Worm (Caenorhabditis elegans) whole organism, L1 larva: ENCODE results near the gene F19F10.11.

Experiments used
- C34B4.2 ChIP-seq: sonication (generic microtip); optimal IDR thresholded peaks from 2 replicates; lab custom pipeline; 2017; ENCODE audit warnings: mild to moderate bottlenecking, missing genetic modification characterization, missing compliant biosample characterization
- F16B12.6 ChIP-seq: fragments of 150-350 bp; optimal IDR thresholded peaks from 2 replicates; lab custom pipeline; 2014; ENCODE audit warnings: missing biosample characterization, missing genetic modification characterization
- Y116A8C.19 ChIP-seq: sonication (generic microtip); optimal IDR thresholded peaks from 2 replicates; lab custom pipeline; 2016; ENCODE audit warnings: missing compliant biosample characterization, missing genetic modification characterization, borderline replicate concordance
- aha-1 ChIP-seq: fragments of 150-350 bp; optimal IDR thresholded peaks from 2 replicates; lab custom pipeline; 2014; ENCODE audit warnings: missing biosample characterization, missing genetic modification characterization
- aly-2 ChIP-seq: fragments of 150-350 bp; optimal IDR thresholded peaks from 2 replicates; lab custom pipeline; 2014; ENCODE audit warnings: missing biosample characterization, missing genetic modification characterization
- ama-1 ChIP-seq: fragments of 150-350 bp; optimal IDR thresholded peaks from 2 replicates; lab custom pipeline; 2014
- blmp-1 ChIP-seq: fragments of 150-350 bp; optimal IDR thresholded peaks from 2 replicates; lab custom pipeline; 2014; ENCODE audit warnings: missing biosample characterization, missing genetic modification characterization
- ceh-8 ChIP-seq: fragments of 200-800 bp; sonication (Bioruptor generic); optimal IDR thresholded peaks from 2 replicates; lab custom pipeline; 2018; ENCODE audit warnings: mild to moderate bottlenecking, missing genetic modification characterization, moderate library complexity, missing compliant biosample characterization
- ceh-90 ChIP-seq: sonication (generic microtip); optimal IDR thresholded peaks from 2 replicates; lab custom pipeline; 2016; ENCODE audit warnings: missing genetic modification characterization, missing compliant biosample characterization
- dpl-1 ChIP-seq, 3 experiments: fragments of 150-350 bp in 2 of 3; sonication (generic microtip) in 1 of 3; optimal IDR thresholded peaks; 2 replicates each; lab custom pipeline; 2014 to 2017; ENCODE audit warnings: missing biosample characterization in 3 of 3, missing genetic modification characterization in 3 of 3, missing genetic modification reagents in 3 of 3
- dsc-1 ChIP-seq: sonication (generic microtip); optimal IDR thresholded peaks from 2 replicates; lab custom pipeline; 2016; ENCODE audit warnings: mild to moderate bottlenecking, missing genetic modification characterization, missing compliant biosample characterization
- efl-3 ChIP-seq: fragments of 200-800 bp; sonication (Bioruptor generic); optimal IDR thresholded peaks from 2 replicates; lab custom pipeline; 2018; ENCODE audit warnings: mild to moderate bottlenecking, missing genetic modification characterization, missing compliant biosample characterization
- elt-2 ChIP-seq: sonication (generic microtip); optimal IDR thresholded peaks from 2 replicates; lab custom pipeline; 2016; ENCODE audit warnings: missing genetic modification characterization, mild to moderate bottlenecking, inconsistent platforms, missing compliant biosample characterization, missing genetic modification reagents
- ets-5 ChIP-seq: fragments of 200-800 bp; sonication (Bioruptor generic); IDR thresholded peaks from 2 replicates; pipeline ENCODE4 v1.3.6; 2022; ENCODE audit warnings: missing genetic modification characterization, missing compliant biosample characterization
- fkh-4 ChIP-seq: sonication (generic microtip); optimal IDR thresholded peaks from 2 replicates; lab custom pipeline; 2016; ENCODE audit warnings: missing compliant biosample characterization, missing genetic modification characterization, borderline replicate concordance
- fos-1 ChIP-seq: fragments of 150-350 bp; optimal IDR thresholded peaks from 2 replicates; lab custom pipeline; 2014; ENCODE audit warnings: missing biosample characterization, missing genetic modification characterization
- grh-1 ChIP-seq: fragments of 200-800 bp; sonication (Bioruptor generic); IDR thresholded peaks from 2 replicates; pipeline ENCODE4 v1.3.6; 2022; ENCODE audit warnings: missing genetic modification reagents, missing genetic modification characterization, missing compliant biosample characterization
- hlh-4 ChIP-seq: sonication (generic microtip); optimal IDR thresholded peaks from 2 replicates; lab custom pipeline; 2016; ENCODE audit warnings: mild to moderate bottlenecking, missing genetic modification characterization, missing compliant biosample characterization
- hpl-2 ChIP-seq: fragments of 150-350 bp; optimal IDR thresholded peaks from 2 replicates; lab custom pipeline; 2014; ENCODE audit warnings: missing biosample characterization, missing genetic modification reagents, missing genetic modification characterization
- irx-1 ChIP-seq: sonication (generic microtip); optimal IDR thresholded peaks from 2 replicates; lab custom pipeline; 2016; ENCODE audit warnings: missing genetic modification characterization, missing compliant biosample characterization
- isw-1 ChIP-seq: fragments of 200-800 bp; sonication (Bioruptor generic); IDR thresholded peaks from 2 replicates; pipeline ENCODE4 v1.3.6; 2022; ENCODE audit warnings: missing genetic modification characterization, missing compliant biosample characterization
- jun-1 ChIP-seq: fragments of 150-350 bp; optimal IDR thresholded peaks from 2 replicates; lab custom pipeline; 2014; ENCODE audit warnings: missing biosample characterization, missing genetic modification reagents, missing genetic modification characterization
- lin-14 ChIP-seq: fragments of 200-800 bp; sonication (Bioruptor generic); optimal IDR thresholded peaks from 2 replicates; lab custom pipeline; 2018; ENCODE audit warnings: mild to moderate bottlenecking, missing genetic modification characterization, moderate library complexity, missing compliant biosample characterization
- lin-15B ChIP-seq: fragments of 150-350 bp; sonication (generic microtip); optimal IDR thresholded peaks from 3 replicates; lab custom pipeline; 2014; ENCODE audit warnings: missing biosample characterization, missing genetic modification characterization
- lin-35 ChIP-seq, 2 experiments: fragments of 150-350 bp; optimal IDR thresholded peaks; 2 replicates each; lab custom pipeline; 2014; ENCODE audit warnings: missing biosample characterization in 2 of 2, missing genetic modification characterization in 2 of 2, missing genetic modification reagents in 2 of 2
- lin-39 ChIP-seq: fragments of 150-350 bp; optimal IDR thresholded peaks from 2 replicates; lab custom pipeline; 2014; ENCODE audit warnings: missing biosample characterization, missing genetic modification reagents, missing genetic modification characterization
- lsy-2 ChIP-seq, 2 experiments: fragments of 150-350 bp; optimal IDR thresholded peaks; 2 replicates each; lab custom pipeline; 2014; ENCODE audit warnings: missing biosample characterization in 2 of 2, missing genetic modification characterization in 2 of 2
- mab-9 ChIP-seq: fragments of 200-800 bp; sonication (Bioruptor generic); IDR thresholded peaks from 2 replicates; pipeline ENCODE4 v1.3.6; 2022; ENCODE audit warnings: missing genetic modification reagents, missing genetic modification characterization, missing compliant biosample characterization
- nhr-12 ChIP-seq: sonication (generic microtip); optimal IDR thresholded peaks from 2 replicates; lab custom pipeline; 2017; ENCODE audit warnings: missing biosample characterization, missing genetic modification characterization
- nhr-19 ChIP-seq: fragments of 200-800 bp; sonication (Bioruptor generic); conservative IDR thresholded peaks from 2 replicates; pipeline ENCODE4 v1.3.6; 2022; ENCODE audit warnings: missing genetic modification characterization, missing compliant biosample characterization
- nhr-20 ChIP-seq: sonication (generic microtip); optimal IDR thresholded peaks from 2 replicates; lab custom pipeline; 2016; ENCODE audit warnings: mild to moderate bottlenecking, missing genetic modification characterization, missing compliant biosample characterization
- nhr-237 ChIP-seq: fragments of 150-350 bp; optimal IDR thresholded peaks from 2 replicates; lab custom pipeline; 2014; ENCODE audit warnings: missing biosample characterization, missing genetic modification characterization
- nhr-47 ChIP-seq: sonication (generic microtip); optimal IDR thresholded peaks from 2 replicates; lab custom pipeline; 2016; ENCODE audit warnings: mild to moderate bottlenecking, missing genetic modification characterization, moderate library complexity, missing compliant biosample characterization
- nhr-71 ChIP-seq: sonication (generic microtip); optimal IDR thresholded peaks from 2 replicates; lab custom pipeline; 2016; ENCODE audit warnings: mild to moderate bottlenecking, missing genetic modification characterization, moderate library complexity, missing compliant biosample characterization
- nhr-76 ChIP-seq: sonication (generic microtip); optimal IDR thresholded peaks from 2 replicates; lab custom pipeline; 2017; ENCODE audit warnings: missing biosample characterization, missing genetic modification characterization
- nhr-84 ChIP-seq: sonication (generic microtip); optimal IDR thresholded peaks from 2 replicates; lab custom pipeline; 2017; ENCODE audit warnings: missing biosample characterization, missing genetic modification characterization
- nhr-85 ChIP-seq: sonication (generic microtip); peaks from one replicate; lab custom pipeline; 2016; ENCODE audit warnings: missing genetic modification characterization, inconsistent platforms, missing compliant biosample characterization
- nhr-90 ChIP-seq: sonication (generic microtip); optimal IDR thresholded peaks from 2 replicates; lab custom pipeline; 2016; ENCODE audit warnings: mild to moderate bottlenecking, missing genetic modification characterization, missing compliant biosample characterization; ENCODE audit not compliant: poor library complexity
- pqm-1 ChIP-seq: sonication (generic microtip); optimal IDR thresholded peaks from 3 replicates; lab custom pipeline; 2017; ENCODE audit warnings: missing biosample characterization, missing genetic modification characterization
- skn-1 ChIP-seq: fragments of 150-350 bp; optimal IDR thresholded peaks from 2 replicates; lab custom pipeline; 2014; ENCODE audit warnings: missing biosample characterization, missing genetic modification characterization
- snpc-4 ChIP-seq: fragments of 150-350 bp; optimal IDR thresholded peaks from 2 replicates; lab custom pipeline; 2014; ENCODE audit warnings: missing biosample characterization, missing genetic modification characterization
- snu-23 ChIP-seq: sonication (generic microtip); optimal IDR thresholded peaks from 2 replicates; lab custom pipeline; 2016; ENCODE audit warnings: missing genetic modification characterization, missing compliant biosample characterization
- sox-4 ChIP-seq: sonication (generic microtip); optimal IDR thresholded peaks from 2 replicates; lab custom pipeline; 2016; ENCODE audit warnings: missing genetic modification characterization, missing compliant biosample characterization
- sptf-1 ChIP-seq: fragments of 150-350 bp; optimal IDR thresholded peaks from 2 replicates; lab custom pipeline; 2014; ENCODE audit warnings: missing biosample characterization, missing genetic modification characterization
- sup-37 ChIP-seq: fragments of 200-800 bp; sonication (Bioruptor generic); optimal IDR thresholded peaks from 2 replicates; lab custom pipeline; 2018; ENCODE audit warnings: mild to moderate bottlenecking, missing genetic modification characterization, missing compliant biosample characterization
- swsn-7 ChIP-seq: sonication (generic microtip); optimal IDR thresholded peaks from 2 replicates; lab custom pipeline; 2016; ENCODE audit warnings: missing genetic modification characterization, missing compliant biosample characterization
- tbx-2 ChIP-seq: sonication (generic microtip); optimal IDR thresholded peaks from 2 replicates; lab custom pipeline; 2016; ENCODE audit warnings: missing genetic modification characterization, missing compliant biosample characterization
- tlp-1 ChIP-seq: fragments of 150-350 bp; optimal IDR thresholded peaks from 2 replicates; lab custom pipeline; 2014; ENCODE audit warnings: missing biosample characterization, missing genetic modification characterization
- unc-130 ChIP-seq: fragments of 150-350 bp; optimal IDR thresholded peaks from 2 replicates; lab custom pipeline; 2017; ENCODE audit warnings: missing biosample characterization, missing genetic modification characterization, inconsistent platforms
- unc-98 ChIP-seq: fragments of 200-800 bp; sonication (Bioruptor generic); IDR thresholded peaks from 2 replicates; pipeline ENCODE4 v1.3.6; 2022; ENCODE audit warnings: missing genetic modification characterization, missing compliant biosample characterization
- vab-15 ChIP-seq: sonication (generic microtip); optimal IDR thresholded peaks from 2 replicates; lab custom pipeline; 2017; ENCODE audit warnings: missing genotype, mild to moderate bottlenecking, missing genetic modification characterization, missing compliant biosample characterization
- zag-1 ChIP-seq: fragments of 150-350 bp; optimal IDR thresholded peaks from 2 replicates; lab custom pipeline; 2014; ENCODE audit warnings: missing biosample characterization, missing genetic modification characterization
- zip-4 ChIP-seq: fragments of 200-800 bp; sonication (Bioruptor generic); optimal IDR thresholded peaks from 2 replicates; lab custom pipeline; 2018; ENCODE audit warnings: mild to moderate bottlenecking, missing genetic modification characterization, moderate library complexity, missing compliant biosample characterization
- ztf-11 ChIP-seq, 2 experiments: sonication (generic microtip); optimal IDR thresholded peaks; 2 replicates each; lab custom pipeline; 2016 to 2017; ENCODE audit warnings: missing genetic modification characterization in 2 of 2, missing biosample characterization in 1 of 2, missing compliant biosample characterization in 1 of 2
- ztf-4 ChIP-seq: fragments of 150-350 bp; optimal IDR thresholded peaks from 2 replicates; lab custom pipeline; 2014; ENCODE audit warnings: missing biosample characterization, missing genetic modification characterization

The F19F10.11 gene

ce11 chrV:7580378-7580777 is 7.1 kb downstream of the F19F10.11 start, which contains the start of gene ets-6 (continued):
- TF ChIP-seq lin-39 (tag; lab: Kevin White, UChicago), result peak; percentile 25
- TF ChIP-seq lin-14 (GFP tag; lab: Kevin White, UChicago), result no peak
- TF ChIP-seq unc-98 (GFP tag; lab: Robert Waterston, UW), result no peak
- no peak for TF ChIP-seq irx-1 (tag; lab: Kevin White, UChicago)
- TF ChIP-seq nhr-90 (tag; lab: Kevin White, UChicago), result peak; percentile 46
- peak; percentile 62 for TF ChIP-seq swsn-7
- no peak for TF ChIP-seq zag-1 (tag; lab: Kevin White, UChicago)
- peak; percentile 66 to 77 for TF ChIP-seq lsy-2 (tag; optimal IDR thresholded peaks at IDR 0.05; lab: Kevin White, UChicago)
- no peak for TF ChIP-seq ceh-90
- TF ChIP-seq nhr-85 (tag; lab: Kevin White, UChicago), result peak; percentile 82
- no peak for TF ChIP-seq aly-2
- TF ChIP-seq skn-1 (tag; lab: Kevin White, UChicago), result peak; percentile 25
- TF ChIP-seq lin-15B (tag; lab: Kevin White, UChicago), result peak; percentile 2
- TF ChIP-seq jun-1 (tag; lab: Kevin White, UChicago), result peak; percentile 49
- no peak for TF ChIP-seq mab-9 (GFP tag; lab: Robert Waterston, UW)
- TF ChIP-seq nhr-12 (tag; lab: Kevin White, UChicago), result no peak
- TF ChIP-seq efl-3 (GFP tag; lab: Kevin White, UChicago), result no peak
- no peak for TF ChIP-seq ets-5
- peak; percentile 54 for TF ChIP-seq nhr-19 (GFP tag; lab: Robert Waterston, UW)
- TF ChIP-seq nhr-84 (tag; lab: Kevin White, UChicago), result no peak
- TF ChIP-seq lin-35 (GFP tag; optimal IDR thresholded peaks at IDR 0.05; lab: Kevin White, UChicago), result peak; percentile 58 to 79
- TF ChIP-seq nhr-76 (tag; lab: Kevin White, UChicago), result no peak
- no peak for TF ChIP-seq grh-1 (GFP tag; lab: Robert Waterston, UW)
- TF ChIP-seq zip-4, result no peak
- TF ChIP-seq elt-2 (tag; lab: Kevin White, UChicago), result no peak
- no peak for TF ChIP-seq tlp-1
- no peak for TF ChIP-seq aha-1 (tag; lab: Kevin White, UChicago)
- no peak for TF ChIP-seq ztf-4 (tag; lab: Kevin White, UChicago)
- no peak for TF ChIP-seq Y116A8C.19 (tag; lab: Kevin White, UChicago)
- peak; percentile 20 for TF ChIP-seq blmp-1
- TF ChIP-seq ztf-11 (tag; optimal IDR thresholded peaks at IDR 0.05; lab: Kevin White, UChicago), result no peak
- TF ChIP-seq nhr-237 (tag; lab: Kevin White, UChicago), result no peak
- no peak for TF ChIP-seq unc-130 (tag; lab: Kevin White, UChicago)
- peak; percentile 39 to 65 (median 58) for TF ChIP-seq dpl-1 (GFP tag; optimal IDR thresholded peaks at IDR 0.05; lab: Kevin White, UChicago)
- no peak for TF ChIP-seq vab-15 (tag; lab: Kevin White, UChicago)
- peak; percentile 44 for TF ChIP-seq dsc-1 (tag; lab: Kevin White, UChicago)
- no peak for TF ChIP-seq pqm-1 (tag; lab: Kevin White, UChicago)
- peak; percentile 54 for TF ChIP-seq tbx-2 (tag; lab: Kevin White, UChicago)
- TF ChIP-seq nhr-47 (tag; lab: Kevin White, UChicago), result peak; percentile 70
- TF ChIP-seq fkh-4 (tag; lab: Kevin White, UChicago), result no peak
- no peak for TF ChIP-seq hpl-2 (GFP tag; lab: Kevin White, UChicago)
- TF ChIP-seq snu-23, result peak; percentile 74
- no peak for TF ChIP-seq hlh-4 (tag; lab: Kevin White, UChicago)
- no peak for TF ChIP-seq C34B4.2 (tag; lab: Kevin White, UChicago)
- peak; percentile 21 for TF ChIP-seq snpc-4
- peak; percentile 37 for TF ChIP-seq fos-1 (tag; lab: Kevin White, UChicago)
- TF ChIP-seq nhr-71 (tag; lab: Kevin White, UChicago), result peak; percentile 76
- TF ChIP-seq nhr-20 (tag; lab: Kevin White, UChicago), result peak; percentile 65
- no peak for TF ChIP-seq F16B12.6 (tag; lab: Kevin White, UChicago)
- no peak for TF ChIP-seq ama-1 (lab: Kevin White, UChicago)
- TF ChIP-seq sox-4 (tag; lab: Kevin White, UChicago), result no peak
- TF ChIP-seq sptf-1 (tag; lab: Kevin White, UChicago), result no peak
- TF ChIP-seq ceh-8 (GFP tag; lab: Kevin White, UChicago), result no peak
- TF ChIP-seq isw-1, result no peak
- no peak for TF ChIP-seq sup-37 (GFP tag; lab: Kevin White, UChicago)
